Worm (Caenorhabditis elegans): Measurements from ENCODE around the gene lurp-2.
A peak's percentile ranks its signal among the peaks of the same experiment; 100 is the strongest.

Gene lurp-2

DNA sequence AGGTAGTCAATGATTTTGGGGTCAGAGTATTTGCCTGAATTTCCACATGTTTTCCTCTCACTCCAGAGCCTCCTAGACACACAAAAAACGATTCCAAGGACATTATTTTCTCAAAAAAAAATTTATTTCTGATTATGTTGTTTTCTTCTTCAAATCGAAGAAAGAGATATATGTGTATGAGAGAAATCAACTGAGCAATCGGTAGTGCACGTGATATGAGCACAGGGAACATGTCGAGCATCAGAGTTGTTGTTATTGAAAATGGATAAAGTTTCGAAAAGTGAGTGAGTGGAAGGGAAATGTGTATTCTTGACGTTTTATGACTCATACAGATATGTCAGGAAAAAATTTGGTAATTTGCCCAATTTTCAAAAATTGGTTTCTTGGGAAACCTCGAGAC lies 18.6 kb downstream of the lurp-2 start:
- TF ChIP-seq lsy-2 (tag; optimal IDR thresholded peaks at IDR 0.05), result peak; percentile 35 to 47
- TF ChIP-seq efl-1 (optimal IDR thresholded peaks at IDR 0.05), result no peak
- peak in 1 of 2 experiments; percentile 39 for TF ChIP-seq efl-1 (GFP tag; optimal IDR thresholded peaks at IDR 0.05 in 1 of 2)
- TF ChIP-seq ceh-63 (GFP tag; optimal IDR thresholded peaks at IDR 0.05), result no peak
- no peak for TF ChIP-seq xbp-1 (tag; optimal IDR thresholded peaks at IDR 0.05)
- TF ChIP-seq unc-130 (tag; optimal IDR thresholded peaks at IDR 0.05), result peak; percentile 21
- TF ChIP-seq lin-14 (GFP tag; optimal IDR thresholded peaks at IDR 0.05), result peak; percentile 54
- no peak for TF ChIP-seq hpl-2 (GFP tag; optimal IDR thresholded peaks at IDR 0.05)
- peak; percentile 29 for TF ChIP-seq snu-23 (GFP tag; optimal IDR thresholded peaks at IDR 0.05)
- no peak for TF ChIP-seq nhr-84 (tag; optimal IDR thresholded peaks at IDR 0.05)
- TF ChIP-seq unc-62 (GFP tag; optimal IDR thresholded peaks at IDR 0.05), result no peak
- TF ChIP-seq nhr-71 (tag; optimal IDR thresholded peaks at IDR 0.05), result peak; percentile 60
- peak; percentile 61 for TF ChIP-seq rnt-1 (tag; optimal IDR thresholded peaks at IDR 0.05)
- no peak for TF ChIP-seq zip-4 (GFP tag; optimal IDR thresholded peaks at IDR 0.05)
- peak; percentile 43 for TF ChIP-seq nhr-19 (GFP tag; conservative IDR thresholded peaks at IDR 0.05)

DNA sequence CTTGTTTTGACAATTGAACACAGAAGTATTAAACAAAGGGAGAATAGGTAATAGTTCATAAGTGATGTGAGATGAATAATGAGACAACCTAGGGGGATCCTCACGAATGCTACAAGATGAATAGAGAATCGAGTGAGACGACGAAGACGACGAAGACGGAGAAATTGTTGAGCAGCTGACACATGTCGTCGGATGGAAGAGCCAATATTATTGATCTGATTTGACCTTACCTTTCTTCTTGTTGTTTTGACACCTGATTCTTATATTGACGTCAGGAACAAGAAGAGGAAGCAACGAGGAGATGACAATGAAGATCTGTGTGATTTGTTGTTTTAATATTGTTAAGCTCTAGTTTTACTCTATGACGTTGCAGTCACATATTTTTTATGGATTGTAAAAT lies 20.0 kb downstream of the lurp-2 start, which contains the start of gene T10G3.1:
Gene T10G3.1 (minus strand): TSS at position 213 of the 400 bp plus-strand sequence.
- TF ChIP-seq lsy-2 (tag; optimal IDR thresholded peaks at IDR 0.05), result peak; percentile 37 to 44
- TF ChIP-seq ceh-63 (GFP tag; optimal IDR thresholded peaks at IDR 0.05), result no peak
- TF ChIP-seq nhr-90 (tag; optimal IDR thresholded peaks at IDR 0.05; ENCODE audit: poor library complexity), result no peak
- TF ChIP-seq blmp-1 (tag; optimal IDR thresholded peaks at IDR 0.05), result no peak
- TF ChIP-seq irx-1 (tag; optimal IDR thresholded peaks at IDR 0.05), result no peak
- no peak for TF ChIP-seq ceh-8 (GFP tag; optimal IDR thresholded peaks at IDR 0.05)
- TF ChIP-seq snpc-4 (tag; optimal IDR thresholded peaks at IDR 0.05), result no peak
- TF ChIP-seq nhr-19 (GFP tag; conservative IDR thresholded peaks at IDR 0.05), result peak; percentile 52
- peak; percentile 31 for TF ChIP-seq nhr-20 (tag; optimal IDR thresholded peaks at IDR 0.05)
- TF ChIP-seq nhr-71 (tag; optimal IDR thresholded peaks at IDR 0.05), result peak; percentile 85
- TF ChIP-seq lin-14 (GFP tag; optimal IDR thresholded peaks at IDR 0.05), result peak; percentile 70
- no peak for TF ChIP-seq aly-2 (tag; optimal IDR thresholded peaks at IDR 0.05)
- TF ChIP-seq efl-1 (optimal IDR thresholded peaks at IDR 0.05), result peak in 1 of 2 experiments; percentile 22
- peak in 1 of 2 experiments; percentile 56 for TF ChIP-seq efl-1 (GFP tag; optimal IDR thresholded peaks at IDR 0.05 in 1 of 2)
- peak; percentile 8 for TF ChIP-seq tbx-2 (tag; optimal IDR thresholded peaks at IDR 0.05)
- no peak for TF ChIP-seq ceh-88 (GFP tag; IDR thresholded peaks at IDR 0.05)
- no peak for TF ChIP-seq alr-1 (tag; optimal IDR thresholded peaks at IDR 0.05; ENCODE audit: borderline replicate concordance)
- TF ChIP-seq unc-130 (tag; optimal IDR thresholded peaks at IDR 0.05), result peak; percentile 37
- peak; percentile 40 for TF ChIP-seq snu-23 (GFP tag; optimal IDR thresholded peaks at IDR 0.05)
- TF ChIP-seq rnt-1 (tag; optimal IDR thresholded peaks at IDR 0.05), result peak; percentile 75
- peak; percentile 17 for TF ChIP-seq ztf-4 (tag; optimal IDR thresholded peaks at IDR 0.05)

DNA sequence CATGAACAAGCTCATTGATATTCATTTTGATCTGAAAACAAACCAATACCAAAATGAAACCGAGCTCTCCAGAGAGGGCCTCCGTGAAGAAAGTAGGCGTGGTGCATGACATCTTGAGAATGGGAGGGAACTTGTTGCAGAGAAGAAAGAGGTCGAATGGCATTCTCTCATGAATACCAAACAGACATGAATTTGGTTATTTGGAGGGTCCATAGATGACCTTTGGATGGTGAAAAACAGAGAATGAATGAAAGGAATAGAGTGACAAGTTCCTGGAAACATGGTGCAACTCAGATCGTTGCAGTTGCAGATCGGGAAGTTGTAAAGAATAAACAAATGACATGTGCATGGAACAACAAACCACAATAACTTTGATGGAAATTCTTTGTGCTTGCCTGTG lies 22.9 kb downstream of the lurp-2 start, which contains the start of gene T10G3.8:
Gene T10G3.8 (minus strand): TSS at position 101 of the 400 bp plus-strand sequence.
- no peak for TF ChIP-seq efl-1 (optimal IDR thresholded peaks at IDR 0.05)
- TF ChIP-seq efl-1 (GFP tag; optimal IDR thresholded peaks at IDR 0.05 in 1 of 2), result peak in 1 of 2 experiments; percentile 66
- no peak for TF ChIP-seq snpc-4 (tag; optimal IDR thresholded peaks at IDR 0.05)

DNA sequence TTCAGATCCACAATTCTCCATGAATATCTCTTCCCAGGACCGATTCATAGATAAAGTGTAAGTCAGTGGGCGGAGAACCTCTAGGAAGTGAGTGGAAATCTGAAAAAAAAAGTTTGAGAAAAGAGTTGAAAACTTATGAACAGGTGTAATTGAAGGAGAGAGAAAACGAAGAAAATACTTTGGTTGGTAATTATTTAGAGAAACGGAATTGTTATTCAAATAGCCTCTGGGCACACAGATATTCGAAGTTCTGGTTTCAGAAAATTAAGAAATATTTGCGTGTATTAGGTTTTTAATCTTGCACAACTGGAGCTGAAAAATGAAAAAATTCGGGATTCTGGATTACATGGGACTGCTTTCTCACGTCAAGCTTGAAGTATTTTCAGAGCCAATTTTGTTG lies 26.3 kb downstream of the lurp-2 start, which contains the start of gene T10G3.2:
Gene T10G3.2 (minus strand): TSS at position 101 of the 400 bp plus-strand sequence.
- no peak for TF ChIP-seq C04F5.9 (tag; optimal IDR thresholded peaks at IDR 0.05)
- TF ChIP-seq hlh-17 (GFP tag; optimal IDR thresholded peaks at IDR 0.05; ENCODE audit: borderline replicate concordance), result no peak
- no peak for TF ChIP-seq fkh-4 (tag; optimal IDR thresholded peaks at IDR 0.05; ENCODE audit: borderline replicate concordance)
- no peak for TF ChIP-seq tbx-2 (tag; optimal IDR thresholded peaks at IDR 0.05)

DNA sequence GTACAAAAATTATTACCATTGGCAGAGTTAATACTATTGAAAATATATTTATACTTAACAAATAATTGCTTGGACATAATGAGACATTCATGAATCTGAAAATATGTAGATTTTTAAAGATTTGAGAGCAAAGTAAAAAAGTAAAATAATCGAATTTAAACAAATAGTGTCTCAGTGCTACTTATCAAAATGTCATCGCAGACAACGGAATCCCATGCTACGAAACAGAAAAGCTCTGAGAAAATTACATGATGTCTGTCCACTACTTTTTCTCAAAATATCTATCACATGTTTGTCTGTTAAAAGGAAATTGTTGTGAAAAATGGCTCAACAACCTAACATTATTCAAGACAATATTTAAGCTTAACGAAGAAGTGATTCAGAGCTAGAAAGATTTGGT lies 30.9 kb downstream of the lurp-2 start, which contains the start of gene T10G3.4:
Gene T10G3.4 (minus strand): TSS at position 101 of the 400 bp plus-strand sequence.
- TF ChIP-seq ets-5 (GFP tag; IDR thresholded peaks at IDR 0.05) (no peak), fkh-8 (tag; optimal IDR thresholded peaks at IDR 0.05) (peak; percentile 7), nhr-71 (tag; optimal IDR thresholded peaks at IDR 0.05) (peak; percentile 8), sox-4 (tag; optimal IDR thresholded peaks at IDR 0.05) (no peak)

Data from whole organism, L1 larva.